Worm (Caenorhabditis elegans) whole organism, L4 larva: Measurements from ENCODE around the gene C17C3.9.

Experiments
- F26F4.8 ChIP-seq: fragments of 200-800 bp; sonication (Bioruptor generic); conservative IDR thresholded peaks from 2 replicates; pipeline ENCODE4 v1.3.6; 2022; ENCODE audit warnings: missing genetic modification characterization, missing compliant biosample characterization
- fkh-10 ChIP-seq: fragments of 150-350 bp; optimal IDR thresholded peaks from 2 replicates; lab custom pipeline; 2014; ENCODE audit warnings: missing biosample characterization, missing genetic modification reagents, missing genetic modification characterization
- gei-8 ChIP-seq: fragments of 200-800 bp; sonication (Bioruptor generic); optimal IDR thresholded peaks from 2 replicates; lab custom pipeline; 2018; ENCODE audit warnings: mild to moderate bottlenecking, missing genetic modification characterization, missing compliant biosample characterization
- lin-39 ChIP-seq: fragments of 150-350 bp; optimal IDR thresholded peaks from 2 replicates; lab custom pipeline; 2014; ENCODE audit warnings: missing biosample characterization, missing genetic modification reagents, missing genetic modification characterization
- lsy-2 ChIP-seq, 2 experiments: fragments of 150-350 bp in 1 of 2; sonication (generic microtip) in 1 of 2; optimal IDR thresholded peaks; 2 replicates each; lab custom pipeline; 2014 to 2017; ENCODE audit warnings: missing biosample characterization in 2 of 2, missing genetic modification characterization in 2 of 2
- mdt-29 ChIP-seq: fragments of 200-800 bp; sonication (Bioruptor generic); IDR thresholded peaks from 2 replicates; pipeline ENCODE4 v1.3.6; 2022; ENCODE audit warnings: missing genetic modification reagents, missing genetic modification characterization, missing compliant biosample characterization

DNA sequence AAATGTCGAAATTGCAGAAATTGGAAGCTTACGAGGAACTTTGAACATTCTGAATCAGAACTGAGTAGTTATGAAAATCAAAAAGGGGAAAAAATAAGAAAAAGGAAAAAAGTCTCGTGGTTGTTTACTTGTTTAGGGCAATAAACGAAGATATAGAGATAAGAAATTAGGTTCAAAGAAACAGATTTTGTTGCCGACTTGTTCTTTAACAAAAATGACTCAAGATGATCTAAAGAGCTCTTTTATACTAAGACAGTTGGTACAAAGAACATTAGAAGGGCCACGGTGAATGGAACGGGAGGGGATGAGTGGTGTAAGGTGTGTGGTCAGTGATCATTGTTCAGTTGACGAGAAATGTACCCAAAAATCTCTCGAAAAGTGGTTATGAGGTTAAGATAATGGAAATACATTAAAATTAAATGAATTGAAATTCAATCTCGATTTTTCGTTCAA lies 15.4 kb upstream of the C17C3.9 start, which contains the start of gene acdh-2:
- TF ChIP-seq mdt-29 (GFP tag; lab: Robert Waterston, UW) (no peak), fkh-10 (GFP tag; lab: Kevin White, UChicago) (no peak), F26F4.8 (GFP tag; lab: Robert Waterston, UW) (no peak), lsy-2 (tag; optimal IDR thresholded peaks at IDR 0.05; lab: Kevin White, UChicago) (no peak), lin-39 (no peak), gei-8 (GFP tag; lab: Kevin White, UChicago) (no peak)
